Fruit fly (Drosophila melanogaster) whole organism: Measurements from ENCODE around the gene CG13457.

ENCODE experiments used
- CG8478 ChIP-seq: fragments of >200 bp; optimal IDR thresholded peaks from 2 replicates; lab custom pipeline; 2018; ENCODE audit warnings: inconsistent platforms
- Dll ChIP-seq: fragments of >200 bp; optimal IDR thresholded peaks from 2 replicates; lab custom pipeline; 2017
- EcR ChIP-seq, 2 experiments: fragments of >200 bp; optimal IDR thresholded peaks; 2 replicates each; lab custom pipeline; 2017; ENCODE audit warnings: missing biosample characterization in 2 of 2, missing genetic modification characterization in 2 of 2, missing genetic modification reagents in 2 of 2
- pan ChIP-seq: fragments of >200 bp; optimal IDR thresholded peaks from 2 replicates; lab custom pipeline; 2017
- psq ChIP-seq: fragments of >200 bp; optimal IDR thresholded peaks from 2 replicates; lab custom pipeline; 2017
- usp ChIP-seq: fragments of >200 bp; optimal IDR thresholded peaks from 2 replicates; lab custom pipeline; 2017; ENCODE audit warnings: missing biosample characterization, missing genetic modification characterization, mixed read lengths

CG13457 gene

DNA sequence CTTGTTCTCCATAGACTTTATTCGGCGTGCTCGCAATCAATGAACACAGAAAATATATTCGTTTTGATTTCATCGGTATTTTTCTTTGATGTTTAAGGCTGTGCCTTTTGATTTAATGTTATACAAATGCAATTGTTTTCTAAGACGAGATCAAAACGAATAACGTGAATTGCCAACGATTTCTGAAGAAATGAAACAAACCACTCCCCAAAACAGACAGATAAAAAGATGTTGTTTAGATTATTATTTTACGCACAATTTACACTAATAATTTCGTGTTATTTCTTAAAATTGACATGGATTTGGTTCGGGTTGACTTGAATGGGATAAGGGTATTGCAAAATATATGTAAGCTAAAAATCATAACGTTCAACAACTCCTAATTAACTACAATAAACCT is at the start of gene CG13457:
TSS of gene CG13457 (minus strand) at position 101 of the 400 bp plus-strand sequence.
- TF ChIP-seq psq (lab: Kevin White, UChicago) (no peak), CG8478 (lab: Kevin White, UChicago) (no peak), Dll (lab: Kevin White, UChicago) (no peak), pan (no peak), usp (GFP tag; lab: Kevin White, UChicago) (no peak), EcR (GFP tag; optimal IDR thresholded peaks at IDR 0.05; lab: Kevin White, UChicago) (no peak)

DNA sequence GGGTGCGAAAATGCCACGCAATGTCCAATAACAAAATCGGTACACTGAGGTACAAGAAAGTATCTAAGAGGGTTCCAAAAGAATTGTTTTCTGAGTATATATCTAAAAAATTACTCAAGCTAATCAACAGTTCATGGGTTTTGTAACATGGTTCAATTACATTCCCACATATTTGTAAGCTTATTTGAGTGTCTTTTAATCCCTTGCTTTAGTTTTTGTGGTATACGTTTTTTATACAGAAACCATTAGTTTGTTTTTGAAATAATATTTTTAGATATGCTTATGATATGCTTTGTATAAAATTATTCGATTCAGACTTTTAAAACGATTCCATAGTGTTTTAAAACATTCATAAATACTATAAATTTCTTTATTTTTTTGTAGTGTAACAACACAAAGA is 49.6 kb upstream of the CG13457 start:
- no peak for TF ChIP-seq psq (lab: Kevin White, UChicago)
- TF ChIP-seq CG8478 (lab: Kevin White, UChicago): no peak
- TF ChIP-seq EcR (GFP tag; optimal IDR thresholded peaks at IDR 0.05; lab: Kevin White, UChicago): no peak
- no peak for TF ChIP-seq Dll (lab: Kevin White, UChicago)
- no peak for TF ChIP-seq usp (GFP tag; lab: Kevin White, UChicago)
- TF ChIP-seq pan: no peak

DNA sequence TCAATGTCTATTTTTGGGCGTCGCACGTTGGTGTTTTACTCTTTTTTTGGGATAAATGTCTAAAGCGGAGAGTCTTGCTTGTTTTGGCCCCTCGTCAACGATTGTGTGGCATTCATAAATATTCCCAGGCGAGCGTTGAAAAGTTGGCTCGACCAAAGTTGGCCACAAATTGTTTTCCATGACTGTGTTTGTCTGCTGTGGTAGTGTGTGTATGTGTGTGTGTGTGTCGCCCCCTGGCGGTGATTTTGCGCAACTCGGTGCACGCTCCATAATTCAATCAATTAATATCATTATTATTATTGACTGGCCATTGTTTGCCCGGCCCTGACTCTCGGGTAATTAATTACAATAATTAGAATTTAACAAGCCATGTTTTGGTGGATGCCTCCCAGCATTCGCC is 47.4 kb upstream of the CG13457 start:
- TF ChIP-seq CG8478 (lab: Kevin White, UChicago) (no peak), psq (lab: Kevin White, UChicago) (no peak), pan (no peak), Dll (lab: Kevin White, UChicago) (no peak), usp (GFP tag; lab: Kevin White, UChicago) (no peak), EcR (GFP tag; optimal IDR thresholded peaks at IDR 0.05; lab: Kevin White, UChicago) (no peak)

DNA sequence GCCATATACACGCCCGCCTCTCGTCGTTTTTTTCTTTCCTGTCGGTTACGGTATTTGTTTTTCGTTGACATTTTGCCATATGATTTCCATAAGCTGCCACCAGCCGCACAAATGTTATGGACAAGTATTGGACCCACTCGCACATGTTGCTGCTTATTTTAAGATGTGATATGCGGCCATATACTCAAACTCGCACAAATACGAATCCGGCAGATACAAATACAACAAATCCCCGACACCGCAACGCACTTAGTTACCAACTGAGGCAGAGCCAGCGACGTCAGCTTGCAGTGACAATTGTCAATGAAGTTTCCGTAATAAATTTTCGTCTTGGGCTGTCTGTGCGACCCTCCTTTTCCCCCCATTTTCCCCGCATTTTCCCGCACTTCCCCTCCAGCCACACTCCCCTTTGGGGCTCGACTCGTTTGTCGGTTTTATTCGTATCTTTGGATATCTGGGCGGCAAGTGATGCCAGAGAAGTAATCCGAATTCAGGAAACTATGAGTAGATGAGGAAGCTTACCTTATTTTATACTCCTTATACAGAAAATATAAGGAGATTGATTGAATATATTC is 45.5 kb upstream of the CG13457 start:
- TF ChIP-seq pan (no peak), Dll (lab: Kevin White, UChicago) (no peak), usp (GFP tag; lab: Kevin White, UChicago) (no peak), psq (lab: Kevin White, UChicago) (no peak), EcR (GFP tag; optimal IDR thresholded peaks at IDR 0.05; lab: Kevin White, UChicago) (no peak)

DNA sequence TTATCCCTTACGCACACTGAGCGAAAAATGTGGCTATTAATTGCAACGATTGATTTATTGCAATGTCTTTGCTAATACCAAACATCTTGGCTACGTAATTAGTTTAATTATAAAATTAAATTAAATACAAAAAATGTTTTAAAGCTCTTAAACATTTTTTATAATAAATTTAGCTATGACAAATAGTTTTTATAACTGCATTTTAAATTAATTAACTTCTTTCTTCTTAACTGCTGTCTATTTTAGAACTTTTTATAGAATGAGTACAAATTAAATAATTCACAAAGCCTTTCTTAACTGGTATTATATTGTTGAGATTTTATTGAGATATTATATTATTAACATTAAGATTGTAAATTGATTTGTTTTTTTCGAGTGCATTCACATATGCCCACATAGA is 43.6 kb upstream of the CG13457 start:
- TF ChIP-seq EcR (GFP tag; optimal IDR thresholded peaks at IDR 0.05; lab: Kevin White, UChicago) (no peak), pan (no peak), CG8478 (lab: Kevin White, UChicago) (no peak), psq (lab: Kevin White, UChicago) (no peak), usp (GFP tag; lab: Kevin White, UChicago) (no peak), Dll (lab: Kevin White, UChicago) (no peak)

DNA sequence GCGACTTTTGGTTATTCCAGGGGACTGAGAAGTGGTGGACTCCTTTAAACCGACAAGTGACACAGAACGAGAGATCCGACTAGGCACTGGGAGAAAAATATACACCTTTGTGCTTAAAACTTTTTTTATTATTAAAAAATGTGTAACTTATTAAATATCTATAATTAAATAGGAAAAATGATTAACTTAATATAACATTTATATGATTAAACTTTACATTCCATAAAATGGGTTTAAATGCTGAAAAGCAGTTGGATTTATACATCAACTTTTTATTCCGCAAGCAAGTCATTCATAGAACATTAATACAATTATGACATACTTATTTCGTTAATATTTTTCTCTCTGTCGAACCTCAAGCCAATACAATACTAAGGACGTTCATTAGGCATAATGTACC is 42.9 kb upstream of the CG13457 start:
- TF ChIP-seq CG8478 (lab: Kevin White, UChicago): no peak
- TF ChIP-seq psq (lab: Kevin White, UChicago): no peak
- no peak for TF ChIP-seq pan
- no peak for TF ChIP-seq Dll (lab: Kevin White, UChicago)
- no peak for TF ChIP-seq usp (GFP tag; lab: Kevin White, UChicago)
- no peak for TF ChIP-seq EcR (GFP tag; optimal IDR thresholded peaks at IDR 0.05; lab: Kevin White, UChicago)

DNA sequence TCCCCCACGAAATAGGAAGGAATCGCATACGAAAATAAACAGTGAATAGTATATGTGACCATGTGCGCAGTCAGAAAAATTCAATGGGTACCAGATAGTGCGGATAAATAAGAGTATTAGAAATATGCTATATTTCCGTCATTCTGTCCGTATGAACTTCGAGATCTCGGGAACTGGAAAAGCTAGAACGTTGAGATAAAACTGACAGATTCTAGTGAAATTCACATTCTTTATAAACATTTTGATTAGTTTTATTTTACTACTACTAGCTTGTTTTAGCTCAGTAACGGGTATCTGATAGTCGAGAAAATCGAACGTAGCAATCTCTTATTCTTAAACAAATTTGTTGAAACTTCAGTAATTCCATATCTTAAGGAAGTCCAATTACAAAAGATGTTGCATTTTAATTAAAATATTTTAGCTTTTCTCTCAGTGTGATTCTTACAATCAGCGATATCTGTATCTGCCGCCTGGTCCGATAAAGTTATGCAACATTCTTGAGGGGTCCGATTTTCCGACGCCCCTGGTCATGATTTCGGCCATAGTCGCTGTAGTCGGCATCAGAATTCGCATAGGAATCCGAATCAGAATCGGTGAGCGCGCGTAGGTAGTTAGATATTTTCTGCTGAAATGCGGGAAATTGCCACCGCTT is 41.4 kb upstream of the CG13457 start:
- TF ChIP-seq CG8478 (lab: Kevin White, UChicago): no peak
- no peak for TF ChIP-seq usp (GFP tag; lab: Kevin White, UChicago)
- no peak for TF ChIP-seq psq (lab: Kevin White, UChicago)

DNA sequence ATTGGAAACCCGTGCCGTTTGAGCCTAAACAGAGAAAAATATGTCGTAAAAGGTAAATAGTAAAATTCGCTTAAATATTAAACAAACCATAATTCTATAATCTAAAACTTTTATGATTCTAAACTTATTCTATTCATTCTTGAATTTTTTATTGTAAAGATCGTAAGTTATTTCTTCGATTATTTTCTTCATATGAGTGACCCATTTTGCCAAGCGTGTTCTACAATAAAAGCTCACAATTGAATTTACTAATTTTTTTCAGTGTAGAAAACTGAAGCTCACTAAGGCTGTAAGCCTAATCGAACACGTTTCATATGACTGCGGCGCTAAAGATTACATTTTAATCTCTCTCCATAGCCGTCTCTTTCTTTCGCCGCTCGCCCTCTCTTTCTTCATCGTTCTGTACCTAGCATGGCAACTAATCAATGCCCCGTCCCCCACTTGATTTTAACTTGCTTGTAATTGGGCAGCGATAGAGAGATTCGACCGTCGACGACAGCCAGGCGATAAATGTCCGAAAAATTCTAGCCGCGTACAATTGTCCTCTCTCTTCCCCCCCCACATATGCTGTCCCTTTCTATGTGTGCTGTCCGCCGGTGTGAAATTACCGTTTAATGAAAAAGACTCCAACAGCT is 40.7 kb upstream of the CG13457 start:
- TF ChIP-seq EcR (GFP tag; optimal IDR thresholded peaks at IDR 0.05; lab: Kevin White, UChicago) (no peak), CG8478 (lab: Kevin White, UChicago) (no peak), Dll (lab: Kevin White, UChicago) (no peak), usp (GFP tag; lab: Kevin White, UChicago) (no peak), pan (no peak), psq (lab: Kevin White, UChicago) (no peak)

DNA sequence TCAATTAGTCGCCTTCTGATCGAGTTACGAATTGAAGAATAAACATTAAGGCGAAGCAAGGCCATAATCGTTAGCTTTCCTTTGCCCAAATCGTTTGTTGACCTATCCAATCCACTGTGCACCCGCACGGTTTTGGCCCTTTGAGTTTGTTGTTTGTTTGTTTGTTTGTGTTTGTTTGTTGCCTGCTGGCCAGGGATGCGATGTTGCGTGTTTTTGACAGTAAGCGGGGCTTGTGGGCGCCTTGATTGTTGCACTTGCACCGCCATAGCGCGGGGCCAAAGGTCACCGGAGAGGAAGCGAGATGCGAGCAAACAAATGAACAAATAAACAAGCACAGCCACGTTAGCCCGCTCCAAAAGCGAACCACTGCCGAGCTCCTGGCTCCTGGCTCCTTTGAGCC is 38.6 kb upstream of the CG13457 start:
- TF ChIP-seq psq (lab: Kevin White, UChicago): no peak
- TF ChIP-seq EcR (GFP tag; optimal IDR thresholded peaks at IDR 0.05; lab: Kevin White, UChicago): no peak
- no peak for TF ChIP-seq pan
- TF ChIP-seq usp (GFP tag; lab: Kevin White, UChicago): no peak
- no peak for TF ChIP-seq CG8478 (lab: Kevin White, UChicago)
- no peak for TF ChIP-seq Dll (lab: Kevin White, UChicago)

DNA sequence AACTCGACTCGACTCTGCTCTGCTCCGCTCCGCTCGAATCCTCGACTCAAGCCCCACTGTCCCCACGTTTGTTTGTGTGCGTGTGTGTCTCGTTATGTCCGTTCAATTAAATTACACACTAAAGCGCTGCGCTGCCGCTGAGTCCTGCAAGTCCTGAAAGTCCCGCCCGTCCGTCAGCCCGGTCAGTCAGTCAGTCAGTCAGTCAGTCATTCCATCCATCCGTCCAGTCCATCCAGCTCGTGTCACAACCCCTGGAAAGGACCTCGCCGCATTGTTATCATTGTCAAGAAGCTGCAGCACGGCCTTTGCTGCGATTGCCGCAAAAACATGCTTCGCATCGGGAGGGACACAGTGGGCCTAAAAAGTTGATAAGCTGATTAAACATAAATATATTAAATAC is 37.8 kb upstream of the CG13457 start:
- no peak for TF ChIP-seq psq (lab: Kevin White, UChicago)
- peak; percentile 23 for TF ChIP-seq Dll (lab: Kevin White, UChicago)

DNA sequence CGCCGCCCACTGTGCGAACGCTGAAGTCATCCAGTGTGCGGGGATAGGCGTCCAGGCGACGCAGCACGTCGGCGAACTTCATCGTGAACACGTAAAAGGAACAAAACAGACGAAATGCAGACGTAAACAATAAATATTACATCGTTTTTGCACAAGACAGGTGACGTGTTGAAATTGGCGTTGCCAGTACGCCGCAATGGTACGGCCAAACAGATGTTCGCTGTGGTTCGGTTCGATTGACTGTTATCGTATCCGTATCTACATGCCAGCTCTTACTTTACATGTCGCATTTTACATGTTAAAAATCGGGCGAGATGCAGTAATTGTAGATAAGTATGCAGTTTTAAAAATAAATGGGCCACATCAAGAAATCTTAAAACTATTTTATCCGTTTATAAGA is 32.2 kb upstream of the CG13457 start, which contains the start of gene CG7011:
TSS of gene CG7011 (minus strand) at position 215 of the 400 bp plus-strand sequence.
- TF ChIP-seq EcR (GFP tag; optimal IDR thresholded peaks at IDR 0.05; lab: Kevin White, UChicago): no peak
- TF ChIP-seq psq (lab: Kevin White, UChicago): no peak
- TF ChIP-seq Dll (lab: Kevin White, UChicago): no peak
- no peak for TF ChIP-seq pan
- TF ChIP-seq usp (GFP tag; lab: Kevin White, UChicago): no peak
- no peak for TF ChIP-seq CG8478 (lab: Kevin White, UChicago)

DNA sequence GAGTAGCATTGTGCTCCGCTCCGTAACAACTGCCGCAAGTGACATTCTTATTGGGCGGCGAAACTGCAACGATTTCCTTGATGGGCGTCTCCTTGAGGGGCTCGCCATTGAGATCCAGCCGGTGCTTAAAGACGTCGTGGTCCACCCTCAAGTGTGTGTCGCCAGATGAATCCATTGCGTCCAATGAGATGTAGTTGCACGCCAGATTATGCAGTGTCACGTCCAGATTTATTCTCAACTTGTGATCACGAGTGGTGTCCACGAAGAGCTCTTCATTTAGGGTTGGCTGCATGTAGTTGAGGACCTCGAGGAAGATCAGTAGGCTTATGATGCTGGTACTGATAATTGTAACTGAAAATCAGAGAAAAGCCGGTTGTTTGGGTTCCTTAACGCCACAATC is 31.8 kb upstream of the CG13457 start:
- TF ChIP-seq psq (lab: Kevin White, UChicago) (no peak), pan (no peak), Dll (lab: Kevin White, UChicago) (no peak), CG8478 (lab: Kevin White, UChicago) (no peak), usp (GFP tag; lab: Kevin White, UChicago) (no peak), EcR (GFP tag; optimal IDR thresholded peaks at IDR 0.05; lab: Kevin White, UChicago) (no peak)
